Worm (Caenorhabditis elegans) whole organism, L4 larva: ENCODE results near the gene par-3.
A peak's percentile ranks its signal among the peaks of the same experiment; 100 is the strongest.

Experiments used
- T26A8.4 ChIP-seq: fragments of 200-800 bp; sonication (Bioruptor generic); IDR thresholded peaks from 2 replicates; pipeline ENCODE4 v1.3.6; 2022; ENCODE audit warnings: missing genetic modification characterization, missing compliant biosample characterization
- Y48G9A.11 ChIP-seq: fragments of 200-800 bp; sonication (Bioruptor generic); IDR thresholded peaks from 2 replicates; pipeline ENCODE4 v1.3.6; 2022; ENCODE audit warnings: missing genetic modification reagents, missing genetic modification characterization, missing compliant biosample characterization
- Y5F2A.4 ChIP-seq: fragments of 200-800 bp; sonication (Bioruptor generic); optimal IDR thresholded peaks from 2 replicates; lab custom pipeline; 2018; ENCODE audit warnings: mild to moderate bottlenecking, missing genetic modification characterization, missing compliant biosample characterization
- ZK337.2 ChIP-seq: fragments of 200-800 bp; sonication (Bioruptor generic); IDR thresholded peaks from 2 replicates; pipeline ENCODE4 v1.3.6; 2022; ENCODE audit warnings: missing genetic modification reagents, missing genetic modification characterization, missing compliant biosample characterization
- ZK546.5 ChIP-seq, 2 experiments: sonication (generic microtip); optimal IDR thresholded peaks; 2 replicates each; lab custom pipeline; 2017; ENCODE audit warnings: missing biosample characterization in 2 of 2, missing genetic modification characterization in 2 of 2
- aha-1 ChIP-seq: fragments of 150-350 bp; peaks from one replicate; lab custom pipeline; 2014; ENCODE audit warnings: missing biosample characterization, missing genetic modification characterization
- attf-4 ChIP-seq: sonication (generic microtip); optimal IDR thresholded peaks from 3 replicates; lab custom pipeline; 2017; ENCODE audit warnings: missing biosample characterization, missing genetic modification characterization
- ceh-28 ChIP-seq: fragments of 150-350 bp; optimal IDR thresholded peaks from 2 replicates; lab custom pipeline; 2014; ENCODE audit warnings: missing biosample characterization, missing genetic modification reagents, missing genetic modification characterization
- ceh-32 ChIP-seq: sonication (generic microtip); optimal IDR thresholded peaks from 2 replicates; lab custom pipeline; 2016; ENCODE audit warnings: mild to moderate bottlenecking, missing genetic modification characterization, missing compliant biosample characterization; ENCODE audit not compliant: poor library complexity
- ceh-44 ChIP-seq: fragments of 200-800 bp; sonication (Bioruptor generic); IDR thresholded peaks from 2 replicates; pipeline ENCODE4 v1.3.6; 2022; ENCODE audit warnings: missing genetic modification reagents, missing genetic modification characterization, missing compliant biosample characterization
- cey-2 ChIP-seq: sonication (generic microtip); optimal IDR thresholded peaks from 3 replicates; lab custom pipeline; 2017; ENCODE audit warnings: missing genetic modification characterization, mild to moderate bottlenecking, missing compliant biosample characterization, antibody characterized with exemption, borderline replicate concordance; ENCODE audit not compliant: insufficient read depth
- ctbp-1 ChIP-seq: fragments of 200-800 bp; sonication (Bioruptor generic); IDR thresholded peaks from 2 replicates; pipeline ENCODE4 v1.3.6; 2022; ENCODE audit warnings: missing genetic modification reagents, missing genetic modification characterization, missing compliant biosample characterization
- daf-16 ChIP-seq, 3 experiments: sonication (generic microtip); optimal IDR thresholded peaks; 2 replicates each; lab custom pipeline; 2016 to 2017; ENCODE audit warnings: missing genetic modification characterization in 3 of 3, missing genetic modification reagents in 3 of 3, mild to moderate bottlenecking in 2 of 3, missing compliant biosample characterization in 2 of 3, missing biosample characterization in 1 of 3, moderate library complexity in 1 of 3
- daf-19 ChIP-seq: fragments of 200-800 bp; sonication (Bioruptor generic); conservative IDR thresholded peaks from 2 replicates; pipeline ENCODE4 v1.3.6; 2022; ENCODE audit warnings: missing genetic modification characterization, missing compliant biosample characterization
- dmd-6 ChIP-seq: fragments of 200-800 bp; sonication (Bioruptor generic); IDR thresholded peaks from 2 replicates; pipeline ENCODE4 v1.3.6; 2022; ENCODE audit warnings: missing genetic modification reagents, missing genetic modification characterization, missing compliant biosample characterization
- dmd-9 ChIP-seq: fragments of 200-800 bp; sonication (Bioruptor generic); IDR thresholded peaks from 2 replicates; pipeline ENCODE4 v1.3.6; 2022; ENCODE audit warnings: missing genetic modification reagents, missing genetic modification characterization, missing compliant biosample characterization
- duxl-1 ChIP-seq: sonication (generic microtip); optimal IDR thresholded peaks from 2 replicates; lab custom pipeline; 2016; ENCODE audit warnings: mild to moderate bottlenecking, missing genetic modification characterization, moderate library complexity, missing compliant biosample characterization; ENCODE audit not compliant: poor library complexity
- dve-1 ChIP-seq: sonication (generic microtip); optimal IDR thresholded peaks from 2 replicates; lab custom pipeline; 2017; ENCODE audit warnings: antibody characterized with exemption, mild to moderate bottlenecking, missing genetic modification characterization, missing compliant biosample characterization; ENCODE audit not compliant: insufficient read depth
- egl-27 ChIP-seq: sonication (generic microtip); optimal IDR thresholded peaks from 3 replicates; lab custom pipeline; 2017; ENCODE audit warnings: missing biosample characterization, missing genetic modification reagents, missing genetic modification characterization
- fkh-10 ChIP-seq: fragments of 150-350 bp; optimal IDR thresholded peaks from 2 replicates; lab custom pipeline; 2014; ENCODE audit warnings: missing biosample characterization, missing genetic modification reagents, missing genetic modification characterization
- fos-1 ChIP-seq: fragments of 150-350 bp; optimal IDR thresholded peaks from 2 replicates; lab custom pipeline; 2014; ENCODE audit warnings: missing biosample characterization, missing genetic modification characterization
- gei-8 ChIP-seq: fragments of 200-800 bp; sonication (Bioruptor generic); optimal IDR thresholded peaks from 2 replicates; lab custom pipeline; 2018; ENCODE audit warnings: mild to moderate bottlenecking, missing genetic modification characterization, missing compliant biosample characterization
- hif-1 ChIP-seq, 2 experiments: sonication (generic microtip); optimal IDR thresholded peaks; 2 replicates each; lab custom pipeline; 2016 to 2017; ENCODE audit warnings: missing compliant biosample characterization in 2 of 2, missing genetic modification characterization in 2 of 2, missing genetic modification reagents in 2 of 2, missing genotype in 2 of 2, mild to moderate bottlenecking in 1 of 2
- lin-1 ChIP-seq: fragments of 200-800 bp; sonication (Bioruptor generic); IDR thresholded peaks from 2 replicates; pipeline ENCODE4 v1.3.6; 2022; ENCODE audit warnings: missing genetic modification reagents, missing genetic modification characterization, missing compliant biosample characterization
- lir-3 ChIP-seq: sonication (generic microtip); optimal IDR thresholded peaks from 2 replicates; lab custom pipeline; 2016; ENCODE audit warnings: mild to moderate bottlenecking, missing genetic modification characterization, missing compliant biosample characterization
- lsy-2 ChIP-seq, 2 experiments: fragments of 150-350 bp in 1 of 2; sonication (generic microtip) in 1 of 2; optimal IDR thresholded peaks; 2 replicates each; lab custom pipeline; 2014 to 2017; ENCODE audit warnings: missing biosample characterization in 2 of 2, missing genetic modification characterization in 2 of 2
- madf-5 ChIP-seq, 2 experiments: fragments of 200-800 bp; sonication (Bioruptor generic); IDR thresholded peaks; 2 replicates each; pipeline ENCODE4 v1.3.6; 2022; ENCODE audit warnings: missing compliant biosample characterization in 2 of 2, missing genetic modification characterization in 2 of 2
- madf-9 ChIP-seq: fragments of 200-800 bp; sonication (Bioruptor generic); conservative IDR thresholded peaks from 2 replicates; pipeline ENCODE4 v1.3.6; 2022; ENCODE audit warnings: missing genetic modification reagents, missing genetic modification characterization, missing compliant biosample characterization
- mdt-29 ChIP-seq: fragments of 200-800 bp; sonication (Bioruptor generic); IDR thresholded peaks from 2 replicates; pipeline ENCODE4 v1.3.6; 2022; ENCODE audit warnings: missing genetic modification reagents, missing genetic modification characterization, missing compliant biosample characterization
- nhr-102 ChIP-seq: sonication (generic microtip); optimal IDR thresholded peaks from 2 replicates; lab custom pipeline; 2016; ENCODE audit warnings: mild to moderate bottlenecking, missing genetic modification characterization, moderate library complexity, missing compliant biosample characterization
- pqm-1 ChIP-seq: sonication (generic microtip); optimal IDR thresholded peaks from 2 replicates; lab custom pipeline; 2017; ENCODE audit warnings: missing biosample characterization, missing genetic modification characterization
- rbr-2 ChIP-seq: sonication (generic microtip); optimal IDR thresholded peaks from 2 replicates; lab custom pipeline; 2016; ENCODE audit warnings: missing genotype, missing genetic modification characterization, missing compliant biosample characterization
- saeg-2 ChIP-seq: fragments of 200-800 bp; sonication (Bioruptor generic); IDR thresholded peaks from 2 replicates; pipeline ENCODE4 v1.3.6; 2022; ENCODE audit warnings: missing genetic modification reagents, missing genetic modification characterization, missing compliant biosample characterization
- skn-1 ChIP-seq: fragments of 150-350 bp; optimal IDR thresholded peaks from 2 replicates; lab custom pipeline; 2014; ENCODE audit warnings: missing biosample characterization, missing genetic modification characterization
- tra-1 ChIP-seq: fragments of 200-800 bp; sonication (Bioruptor generic); IDR thresholded peaks from 2 replicates; pipeline ENCODE4 v1.3.6; 2022; ENCODE audit warnings: missing genetic modification reagents, missing genetic modification characterization, missing compliant biosample characterization
- unc-130 ChIP-seq: sonication (generic microtip); optimal IDR thresholded peaks from 2 replicates; lab custom pipeline; 2016; ENCODE audit warnings: missing genetic modification reagents, missing genetic modification characterization, missing compliant biosample characterization
- unc-62 ChIP-seq, 3 experiments: fragments of 150-350 bp in 1 of 3; sonication (generic microtip); optimal IDR thresholded peaks in 2 of 3; peaks in 1 of 3; 1 replicate in 1 of 3; 2 replicates in 2 of 3; lab custom pipeline; 2014 to 2017; ENCODE audit warnings: missing biosample characterization in 3 of 3, missing genetic modification characterization in 3 of 3, missing genetic modification reagents in 3 of 3, missing genotype in 1 of 3
- vab-7 ChIP-seq: fragments of 200-800 bp; sonication (Bioruptor generic); IDR thresholded peaks from 2 replicates; pipeline ENCODE4 v1.3.6; 2022; ENCODE audit warnings: missing genetic modification reagents, missing genetic modification characterization, missing compliant biosample characterization
- zfp-3 ChIP-seq: fragments of 200-800 bp; sonication (Bioruptor generic); conservative IDR thresholded peaks from 2 replicates; pipeline ENCODE4 v1.3.6; 2022; ENCODE audit warnings: missing genetic modification reagents, missing genetic modification characterization, missing compliant biosample characterization
- zip-11 ChIP-seq: fragments of 200-800 bp; sonication (Bioruptor generic); IDR thresholded peaks from 2 replicates; pipeline ENCODE4 v1.3.6; 2022; ENCODE audit warnings: missing genetic modification characterization, missing compliant biosample characterization
- ztf-7 ChIP-seq: fragments of 150-350 bp; optimal IDR thresholded peaks from 2 replicates; lab custom pipeline; 2014; ENCODE audit warnings: missing biosample characterization, missing genetic modification characterization

Gene par-3

ce11 chrIII:5719832-5720194 is 55.8 kb downstream of the par-3 start (continued):
- TF ChIP-seq mdt-29 (GFP tag; lab: Robert Waterston, UW), result no peak
- TF ChIP-seq gei-8, result no peak
- TF ChIP-seq zfp-3 (GFP tag; lab: Robert Waterston, UW), result no peak
- peak; percentile 50; the same call in 1 of the 2 replicates for TF ChIP-seq Y48G9A.11 (GFP tag; lab: Robert Waterston, UW)
- TF ChIP-seq zip-11 (GFP tag; lab: Robert Waterston, UW), result no peak
- TF ChIP-seq fos-1 (tag; lab: Kevin White, UChicago), result no peak
- no peak for TF ChIP-seq duxl-1 (tag; lab: Kevin White, UChicago)
- no peak for TF ChIP-seq Y5F2A.4 (GFP tag; lab: Kevin White, UChicago)
- TF ChIP-seq, all 104 proteins: peak for 5

ce11 chrIII:5720266-5721019 is 56.4 kb downstream of the par-3 start:
- TF ChIP-seq ceh-28 (tag; lab: Kevin White, UChicago), result no peak
- TF ChIP-seq attf-4, result no peak
- peak in 1 of 2 experiments; percentile 65 for TF ChIP-seq unc-62 (GFP tag; optimal IDR thresholded peaks at IDR 0.05 in 1 of 2; lab: Kevin White, UChicago)
- TF ChIP-seq unc-62 (tag; optimal IDR thresholded peaks at IDR 0.05; lab: Kevin White, UChicago), result no peak
- no peak for TF ChIP-seq vab-7 (GFP tag; lab: Robert Waterston, UW)
- TF ChIP-seq egl-27 (tag; lab: Kevin White, UChicago), result no peak
- no peak for TF ChIP-seq unc-130 (GFP tag; lab: Kevin White, UChicago)
- TF ChIP-seq, all 104 proteins: peak for 1

- TF ChIP-seq dmd-6 (GFP tag; lab: Robert Waterston, UW) (no peak), unc-62 (GFP tag; optimal IDR thresholded peaks at IDR 0.05 in 1 of 2; lab: Kevin White, UChicago) (peak in 1 of 2 experiments; percentile 50), unc-62 (tag; optimal IDR thresholded peaks at IDR 0.05; lab: Kevin White, UChicago) (no peak), ceh-44 (GFP tag; lab: Robert Waterston, UW) (no peak), ceh-32 (no peak)
Measured at ce11 chrIII:5721488-5721887, 57.5 kb downstream of the par-3 start.

ce11 chrIII:5721888-5722287 is 57.9 kb downstream of the par-3 start:
- TF ChIP-seq dve-1 (tag; lab: Kevin White, UChicago) (peak; percentile 94), rbr-2 (tag; lab: Kevin White, UChicago) (peak; percentile 56), madf-9 (GFP tag; lab: Robert Waterston, UW) (peak; percentile 52), T26A8.4 (GFP tag; lab: Robert Waterston, UW) (peak; percentile 66), ZK546.5 (tag; optimal IDR thresholded peaks at IDR 0.05; lab: Kevin White, UChicago) (no peak), daf-16 (GFP tag; optimal IDR thresholded peaks at IDR 0.05; lab: Kevin White, UChicago) (peak in 1 of 2 experiments; percentile 36), daf-16 (tag; optimal IDR thresholded peaks at IDR 0.05; lab: Kevin White, UChicago) (peak; percentile 49), madf-5 (GFP tag; IDR thresholded peaks at IDR 0.05; lab: Robert Waterston, UW) (no peak), lsy-2 (tag; optimal IDR thresholded peaks at IDR 0.05; lab: Kevin White, UChicago) (peak in 1 of 2 experiments; percentile 81), fkh-10 (GFP tag; lab: Kevin White, UChicago) (no peak), cey-2 (no peak), skn-1 (tag; lab: Kevin White, UChicago) (no peak), lir-3 (no peak), ceh-44 (GFP tag; lab: Robert Waterston, UW) (0 out of 2 replicates have a peak, but pooled peaks have one; percentile 27), nhr-102 (peak; percentile 67), daf-19 (GFP tag; lab: Robert Waterston, UW) (no peak), aha-1 (peak; percentile 95), ZK337.2 (GFP tag; lab: Robert Waterston, UW) (peak; percentile 89), lin-1 (GFP tag; lab: Robert Waterston, UW) (0 out of 2 replicates have a peak, but pooled peaks have one; percentile 32), tra-1 (GFP tag; lab: Robert Waterston, UW) (peak; percentile 83), Y48G9A.11 (GFP tag; lab: Robert Waterston, UW) (peak; percentile 36; the same call in 1 of the 2 replicates), unc-130 (GFP tag; lab: Kevin White, UChicago) (peak; percentile 72), attf-4 (no peak), ztf-7 (tag; lab: Kevin White, UChicago) (peak; percentile 55), dmd-9 (GFP tag; lab: Robert Waterston, UW) (0 out of 2 replicates have a peak, but pooled peaks have one; percentile 19), saeg-2 (GFP tag; lab: Robert Waterston, UW) (no peak), ctbp-1 (GFP tag; lab: Robert Waterston, UW) (no peak), hif-1 (tag; optimal IDR thresholded peaks at IDR 0.05; lab: Kevin White, UChicago) (peak in 1 of 2 experiments; percentile 88), pqm-1 (tag; lab: Kevin White, UChicago) (peak; percentile 59)
